Worm (Caenorhabditis elegans) whole organism, late embryonic: Measurements from ENCODE around the gene T04A11.4.

Experiments used
- elt-2 ChIP-seq: sonication (generic microtip); optimal IDR thresholded peaks from 2 replicates; lab custom pipeline; 2016; ENCODE audit warnings: missing genetic modification reagents, missing genetic modification characterization, missing compliant biosample characterization
- npax-4 ChIP-seq: sonication (generic microtip); optimal IDR thresholded peaks from 2 replicates; lab custom pipeline; 2016; ENCODE audit warnings: missing genetic modification characterization, missing compliant biosample characterization
- pag-3 ChIP-seq: sonication (generic microtip); optimal IDR thresholded peaks from 2 replicates; lab custom pipeline; 2016; ENCODE audit warnings: missing compliant biosample characterization, missing genetic modification characterization, borderline replicate concordance

The T04A11.4 gene

DNA sequence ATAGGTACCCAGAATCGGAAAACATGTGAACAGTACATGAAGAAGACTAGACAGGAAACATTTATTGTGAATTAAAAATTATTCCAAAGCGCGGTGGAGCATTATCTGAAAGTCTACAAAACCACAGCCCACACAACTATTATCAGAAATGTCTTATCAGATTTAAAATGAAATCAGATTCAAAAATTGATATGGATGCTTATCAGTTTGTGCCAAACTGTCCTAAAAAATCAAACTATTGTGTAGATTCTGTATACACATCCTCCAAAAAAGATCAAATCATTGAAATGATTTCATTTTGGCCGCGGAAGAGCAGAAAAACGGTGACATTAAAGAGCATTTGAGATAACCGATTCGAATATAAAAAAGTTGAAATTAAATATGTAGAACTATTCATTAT, 48.9 kb downstream of the T04A11.4 start, which contains the start of gene irg-4:
irg-4 (plus strand) TSS at position 392 of the 400 bp plus-strand sequence.
- TF ChIP-seq pag-3 (tag; lab: Kevin White, UChicago) (no peak), elt-2 (tag; lab: Kevin White, UChicago) (peak; percentile 77), npax-4 (tag; lab: Kevin White, UChicago) (no peak)
